Fruit fly (Drosophila melanogaster) whole organism, embryonic: Measurements from ENCODE around the gene CG9919.
A peak's percentile ranks its signal among the peaks of the same experiment; 100 is the strongest.

Experiments used
- Adf1 ChIP-seq: fragments of 200-800 bp; sonication (Bioruptor generic); IDR thresholded peaks from 2 replicates; pipeline ENCODE4 v1.3.6; 2022; ENCODE audit warnings: missing biosample characterization, missing genetic modification characterization
- CG1024 ChIP-seq: fragments of 200-800 bp; sonication (Bioruptor generic); IDR thresholded peaks from 2 replicates; pipeline ENCODE4 v1.3.6; 2022; ENCODE audit warnings: missing biosample characterization, missing genetic modification characterization
- CG10431 ChIP-seq: fragments of 200-800 bp; sonication (Bioruptor generic); optimal IDR thresholded peaks from 3 replicates; lab custom pipeline; 2018; ENCODE audit warnings: missing biosample characterization, mild to moderate bottlenecking, missing genetic modification characterization
- CG10979 ChIP-seq: fragments of 200-800 bp; sonication (Bioruptor generic); optimal IDR thresholded peaks from 2 replicates; lab custom pipeline; 2018; ENCODE audit warnings: missing biosample characterization, mild to moderate bottlenecking, missing genetic modification characterization, moderate library complexity
- CG11085 ChIP-seq: fragments of 200-800 bp; sonication (Bioruptor generic); IDR thresholded peaks from 2 replicates; pipeline ENCODE4 v1.3.6; 2022; ENCODE audit warnings: missing biosample characterization, missing genetic modification characterization
- CG13123 ChIP-seq: fragments of 200-800 bp; sonication (Bioruptor generic); optimal IDR thresholded peaks from 2 replicates; lab custom pipeline; 2016; ENCODE audit warnings: missing biosample characterization, missing genetic modification characterization
- CG13287 ChIP-seq: fragments of 200-800 bp; sonication (Bioruptor generic); IDR thresholded peaks from 2 replicates; pipeline ENCODE4 v1.3.6; 2022; ENCODE audit warnings: missing biosample characterization, missing genetic modification characterization; ENCODE audit not compliant: partially characterized antibody
- CG15269 ChIP-seq: fragments of 200-800 bp; sonication (Bioruptor generic); optimal IDR thresholded peaks from 2 replicates; lab custom pipeline; 2018; ENCODE audit warnings: missing biosample characterization, mild to moderate bottlenecking, missing genetic modification characterization, moderate library complexity
- CG16863 ChIP-seq: fragments of 200-800 bp; sonication (Bioruptor generic); optimal IDR thresholded peaks from 3 replicates; lab custom pipeline; 2016; ENCODE audit warnings: missing biosample characterization, missing genetic modification characterization
- CG2120 ChIP-seq: fragments of 200-800 bp; sonication (Bioruptor generic); optimal IDR thresholded peaks from 3 replicates; lab custom pipeline; 2016; ENCODE audit warnings: missing biosample characterization, missing genetic modification characterization
- CG2199 ChIP-seq: fragments of 200-800 bp; sonication (Bioruptor generic); IDR thresholded peaks from 3 replicates; pipeline ENCODE4 v1.3.6; 2022; ENCODE audit warnings: missing biosample characterization, missing genetic modification characterization
- CG2202 ChIP-seq: fragments of 200-800 bp; sonication (Bioruptor generic); optimal IDR thresholded peaks from 2 replicates; lab custom pipeline; 2018; ENCODE audit warnings: missing biosample characterization, mild to moderate bottlenecking, missing genetic modification characterization
- CG30020 ChIP-seq: fragments of 200-800 bp; optimal IDR thresholded peaks from 2 replicates; lab custom pipeline; 2019; ENCODE audit warnings: missing biosample characterization, mild to moderate bottlenecking, missing genetic modification characterization, moderate library complexity
- CG3281 ChIP-seq: fragments of 200-800 bp; sonication (Bioruptor generic); optimal IDR thresholded peaks from 3 replicates; lab custom pipeline; 2017; ENCODE audit warnings: missing biosample characterization, mild to moderate bottlenecking, missing genetic modification characterization
- CG34422 ChIP-seq: fragments of 200-800 bp; sonication (Bioruptor generic); IDR thresholded peaks from 3 replicates; pipeline ENCODE4 v1.3.6; 2022; ENCODE audit warnings: missing biosample characterization, missing genetic modification characterization
- CG42726 ChIP-seq: fragments of 200-800 bp; sonication (Bioruptor generic); IDR thresholded peaks from 2 replicates; pipeline ENCODE4 v1.3.6; 2022; ENCODE audit warnings: missing biosample characterization, missing genetic modification characterization; ENCODE audit not compliant: partially characterized antibody
- CG4424 ChIP-seq: fragments of 200-800 bp; sonication (Bioruptor generic); optimal IDR thresholded peaks from 3 replicates; lab custom pipeline; 2016; ENCODE audit warnings: missing biosample characterization, missing genetic modification characterization
- CG6765 ChIP-seq: fragments of 200-800 bp; sonication (Bioruptor generic); optimal IDR thresholded peaks from 3 replicates; lab custom pipeline; 2017; ENCODE audit warnings: missing biosample characterization, mild to moderate bottlenecking, missing genetic modification characterization
- CG7271 ChIP-seq: fragments of 200-800 bp; sonication (Bioruptor generic); optimal IDR thresholded peaks from 2 replicates; lab custom pipeline; 2018; ENCODE audit warnings: missing biosample characterization, mild to moderate bottlenecking, missing genetic modification characterization, moderate library complexity
- CG7357 ChIP-seq: fragments of 200-800 bp; sonication (Bioruptor generic); IDR thresholded peaks from 3 replicates; pipeline ENCODE4 v1.3.6; 2022; ENCODE audit warnings: missing biosample characterization, missing genetic modification characterization
- CG8765 ChIP-seq: fragments of 200-800 bp; sonication (Bioruptor generic); IDR thresholded peaks from 2 replicates; pipeline ENCODE4 v1.3.6; 2022; ENCODE audit warnings: missing biosample characterization, missing genetic modification characterization
- CG9876 ChIP-seq: fragments of 200-800 bp; sonication (Bioruptor generic); optimal IDR thresholded peaks from 2 replicates; lab custom pipeline; 2016; ENCODE audit warnings: missing biosample characterization, missing genetic modification characterization
- CrebB ChIP-seq: fragments of 200-800 bp; sonication (Bioruptor generic); optimal IDR thresholded peaks from 3 replicates; lab custom pipeline; 2018; ENCODE audit warnings: missing biosample characterization, mild to moderate bottlenecking, missing genetic modification characterization
- Dad ChIP-seq: fragments of 200-800 bp; sonication (Bioruptor generic); optimal IDR thresholded peaks from 3 replicates; lab custom pipeline; 2016; ENCODE audit warnings: missing biosample characterization, missing genetic modification characterization
- Drgx ChIP-seq: fragments of 200-800 bp; sonication (Bioruptor generic); IDR thresholded peaks from 2 replicates; pipeline ENCODE4 v1.3.6; 2022; ENCODE audit warnings: missing biosample characterization, missing genetic modification characterization
- Hsf ChIP-seq: fragments of 200-800 bp; sonication (Bioruptor generic); optimal IDR thresholded peaks from 3 replicates; lab custom pipeline; 2016; ENCODE audit warnings: missing biosample characterization, missing genetic modification characterization
- Mes4 ChIP-seq: fragments of 200-800 bp; sonication (Bioruptor generic); optimal IDR thresholded peaks from 2 replicates; lab custom pipeline; 2016; ENCODE audit warnings: missing biosample characterization, missing genetic modification characterization
- Mrtf ChIP-seq: fragments of 200-800 bp; sonication (Bioruptor generic); IDR thresholded peaks from 3 replicates; pipeline ENCODE4 v1.3.6; 2022; ENCODE audit warnings: missing biosample characterization, missing genetic modification characterization
- Nf-YC ChIP-seq: fragments of 200-800 bp; optimal IDR thresholded peaks from 3 replicates; lab custom pipeline; 2019; ENCODE audit warnings: missing biosample characterization, mild to moderate bottlenecking, missing genetic modification characterization, moderate library complexity
- ash1 ChIP-seq: fragments of 200-800 bp; sonication (Bioruptor generic); optimal IDR thresholded peaks from 2 replicates; lab custom pipeline; 2018; ENCODE audit warnings: missing biosample characterization, mild to moderate bottlenecking, missing genetic modification characterization
- croc ChIP-seq: fragments of 200-800 bp; sonication (Bioruptor generic); conservative IDR thresholded peaks from 3 replicates; pipeline ENCODE4 v1.3.6; 2022; ENCODE audit warnings: missing biosample characterization, missing genetic modification characterization
- dan ChIP-seq: fragments of 200-800 bp; sonication (Bioruptor generic); IDR thresholded peaks from 2 replicates; pipeline ENCODE4 v1.3.6; 2022; ENCODE audit warnings: missing biosample characterization, missing genetic modification characterization
- en ChIP-seq: fragments of 200-800 bp; sonication (Bioruptor generic); optimal IDR thresholded peaks from 2 replicates; lab custom pipeline; 2016; ENCODE audit warnings: missing biosample characterization, missing genetic modification characterization
- ewg ChIP-seq: fragments of 200-800 bp; sonication (Bioruptor generic); optimal IDR thresholded peaks from 3 replicates; lab custom pipeline; 2017; ENCODE audit warnings: mild to moderate bottlenecking, missing biosample characterization, missing genetic modification reagents, missing genetic modification characterization
- exex ChIP-seq: fragments of 200-800 bp; sonication (Bioruptor generic); optimal IDR thresholded peaks from 4 replicates; lab custom pipeline; 2018; ENCODE audit warnings: missing biosample characterization, mild to moderate bottlenecking, missing genetic modification characterization, moderate library complexity
- gem ChIP-seq: fragments of 200-800 bp; sonication (Bioruptor generic); optimal IDR thresholded peaks from 2 replicates; lab custom pipeline; 2019; ENCODE audit warnings: missing biosample characterization, mild to moderate bottlenecking, missing genetic modification characterization, moderate library complexity
- hth ChIP-seq: fragments of >200 bp; optimal IDR thresholded peaks from 2 replicates; lab custom pipeline; 2017; ENCODE audit warnings: inconsistent platforms
- insv ChIP-seq, 2 experiments: fragments of 200-800 bp; sonication (Bioruptor generic); optimal IDR thresholded peaks; 3 replicates each; lab custom pipeline; 2016 to 2018; ENCODE audit warnings: missing biosample characterization in 2 of 2, missing genetic modification characterization in 2 of 2
- klu ChIP-seq: fragments of 200-800 bp; sonication (Bioruptor generic); IDR thresholded peaks from 2 replicates; pipeline ENCODE4 v1.3.6; 2022; ENCODE audit warnings: missing biosample characterization, missing genetic modification characterization
- nerfin-1 ChIP-seq: fragments of 200-800 bp; sonication (Bioruptor generic); optimal IDR thresholded peaks from 3 replicates; lab custom pipeline; 2019; ENCODE audit warnings: missing biosample characterization, mild to moderate bottlenecking, missing genetic modification characterization, moderate library complexity
- onecut ChIP-seq: fragments of 200-800 bp; sonication (Bioruptor generic); IDR thresholded peaks from 2 replicates; pipeline ENCODE4 v1.3.6; 2022; ENCODE audit warnings: missing biosample characterization, missing genetic modification characterization
- peb ChIP-seq: fragments of 200-800 bp; sonication (Bioruptor generic); IDR thresholded peaks from 2 replicates; pipeline ENCODE4 v1.3.6; 2022; ENCODE audit warnings: missing biosample characterization, missing genetic modification characterization
- prd ChIP-seq, 3 experiments: fragments of >200 bp in 2 of 3; fragments of 200-800 bp in 1 of 3; sonication (Bioruptor generic) in 1 of 3; optimal IDR thresholded peaks in 2 of 3; IDR thresholded peaks in 1 of 3; 2 replicates in 2 of 3; 3 replicates in 1 of 3; pipeline versions ENCODE4 v1.3.6 to Lab custom; 2017 to 2022; ENCODE audit warnings: missing biosample characterization in 1 of 3, missing genetic modification characterization in 1 of 3
- repo ChIP-seq: fragments of 200-800 bp; sonication (Bioruptor generic); optimal IDR thresholded peaks from 2 replicates; lab custom pipeline; 2016; ENCODE audit warnings: missing biosample characterization, missing genetic modification characterization
- shn ChIP-seq: fragments of 200-800 bp; sonication (Bioruptor generic); optimal IDR thresholded peaks from 3 replicates; lab custom pipeline; 2016; ENCODE audit warnings: missing biosample characterization, missing genetic modification characterization
- slp2 ChIP-seq: fragments of 200-800 bp; sonication (Bioruptor generic); optimal IDR thresholded peaks from 2 replicates; lab custom pipeline; 2016; ENCODE audit warnings: missing biosample characterization, missing genetic modification characterization
- tin ChIP-seq: fragments of 200-800 bp; sonication (Bioruptor generic); optimal IDR thresholded peaks from 3 replicates; lab custom pipeline; 2016; ENCODE audit warnings: missing biosample characterization, missing genetic modification characterization
- tio ChIP-seq: fragments of 200-800 bp; sonication (Bioruptor generic); optimal IDR thresholded peaks from 2 replicates; lab custom pipeline; 2017; ENCODE audit warnings: missing biosample characterization, missing genetic modification characterization, inconsistent platforms
- unpg ChIP-seq: fragments of 200-800 bp; sonication (Bioruptor generic); optimal IDR thresholded peaks from 3 replicates; lab custom pipeline; 2018; ENCODE audit warnings: missing biosample characterization, mild to moderate bottlenecking, missing genetic modification characterization, moderate library complexity
- usp ChIP-seq: fragments of >200 bp; optimal IDR thresholded peaks from 2 replicates; lab custom pipeline; 2017; ENCODE audit warnings: missing biosample characterization, missing genetic modification characterization
- wdn ChIP-seq: fragments of 200-800 bp; sonication (Bioruptor generic); IDR thresholded peaks from 2 replicates; pipeline ENCODE4 v1.3.6; 2022; ENCODE audit warnings: missing biosample characterization, missing genetic modification characterization
- wek ChIP-seq: fragments of 200-800 bp; sonication (Bioruptor generic); optimal IDR thresholded peaks from 3 replicates; lab custom pipeline; 2018; ENCODE audit warnings: missing biosample characterization, mild to moderate bottlenecking, missing genetic modification characterization, moderate library complexity

The CG9919 gene

DNA sequence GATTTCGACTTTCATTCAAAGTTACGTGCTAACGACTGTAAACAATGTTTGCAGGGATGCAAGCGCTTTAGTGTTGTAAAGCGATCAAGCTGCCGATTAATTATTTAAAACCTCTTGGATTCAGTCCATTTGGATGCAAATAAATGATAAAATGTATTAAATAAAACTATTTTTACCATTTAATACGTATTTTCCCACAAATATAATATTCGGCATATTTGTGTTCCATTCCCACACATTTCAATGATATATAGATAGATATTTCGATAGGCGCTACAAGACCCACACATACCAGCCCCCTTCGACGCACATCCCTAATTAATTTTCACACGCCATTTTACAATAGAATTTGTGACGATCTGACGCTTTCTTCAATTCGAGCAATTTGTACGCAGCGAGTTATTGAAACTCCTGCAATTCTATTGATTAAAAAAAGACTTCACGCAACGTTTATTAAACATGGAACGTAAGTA is 42.0 kb downstream of the CG9919 start, which contains the start of the genes CG32576 and caz (continued):
- no peak for TF ChIP-seq CG1024 (GFP tag; lab: Robert Waterston, UW)
- TF ChIP-seq CG3281 (GFP tag; lab: Kevin White, UChicago): no peak
- TF ChIP-seq CG2202 (tag; lab: Kevin White, UChicago): peak; percentile 5
- TF ChIP-seq CG6765: no peak
- no peak for TF ChIP-seq Dad
- peak; percentile 61 for TF ChIP-seq exex (tag; lab: Kevin White, UChicago)
- TF ChIP-seq Nf-YC (tag; lab: Kevin White, UChicago): peak; percentile 56
- TF ChIP-seq shn (GFP tag; lab: Kevin White, UChicago): no peak
- TF ChIP-seq Hsf (GFP tag; lab: Kevin White, UChicago): peak; percentile 4
- TF ChIP-seq CG15269: peak; percentile 22
- no peak for TF ChIP-seq CG42726
- TF ChIP-seq prd (optimal IDR thresholded peaks at IDR 0.05; lab: Kevin White, UChicago): no peak
- peak; percentile 42; the same call in 1 of the 3 replicates for TF ChIP-seq prd (GFP tag; IDR thresholded peaks at IDR 0.05; lab: Robert Waterston, UW)
- no peak for TF ChIP-seq wek
- TF ChIP-seq nerfin-1 (tag; lab: Kevin White, UChicago): peak; percentile 35
- no peak for TF ChIP-seq Mrtf (GFP tag; lab: Robert Waterston, UW)
- no peak for TF ChIP-seq en (GFP tag; lab: Kevin White, UChicago)
- no peak for TF ChIP-seq CG2199 (GFP tag; lab: Robert Waterston, UW)
- TF ChIP-seq CG34422 (GFP tag; lab: Robert Waterston, UW): 0 out of 3 replicates have a peak, but pooled peaks have one; percentile 9
- TF ChIP-seq CG7357 (GFP tag; lab: Robert Waterston, UW): no peak
- peak; percentile 94 for TF ChIP-seq CG30020 (tag; lab: Kevin White, UChicago)
- no peak for TF ChIP-seq CG8765
- no peak for TF ChIP-seq CG9876 (GFP tag; lab: Kevin White, UChicago)
- TF ChIP-seq Mes4 (GFP tag; lab: Kevin White, UChicago): no peak
- TF ChIP-seq insv (GFP tag; optimal IDR thresholded peaks at IDR 0.05; lab: Kevin White, UChicago): no peak
- peak; percentile 22 for TF ChIP-seq tin (GFP tag; lab: Kevin White, UChicago)
- no peak for TF ChIP-seq repo (GFP tag; lab: Kevin White, UChicago)
- TF ChIP-seq usp: no peak
- TF ChIP-seq wdn (GFP tag; lab: Robert Waterston, UW): no peak
- TF ChIP-seq unpg (GFP tag; lab: Kevin White, UChicago): peak; percentile 31
- TF ChIP-seq CG10431: no peak
- no peak for TF ChIP-seq CrebB (tag; lab: Kevin White, UChicago)
- TF ChIP-seq CG11085 (GFP tag; lab: Robert Waterston, UW): no peak
- TF ChIP-seq tio (GFP tag; lab: Kevin White, UChicago): no peak
- no peak for TF ChIP-seq CG16863
- TF ChIP-seq Drgx (GFP tag; lab: Robert Waterston, UW): no peak
- TF ChIP-seq slp2: no peak
- TF ChIP-seq klu (GFP tag; lab: Robert Waterston, UW): no peak
- no peak for TF ChIP-seq onecut (GFP tag; lab: Robert Waterston, UW)
- TF ChIP-seq peb: no peak
- no peak for TF ChIP-seq Adf1 (GFP tag; lab: Robert Waterston, UW)
- no peak for TF ChIP-seq ash1
- TF ChIP-seq croc (GFP tag; lab: Robert Waterston, UW): no peak
- TF ChIP-seq CG13287 (GFP tag; lab: Robert Waterston, UW): peak; percentile 72
- no peak for TF ChIP-seq ewg (GFP tag; lab: Kevin White, UChicago)
- TF ChIP-seq CG7271 (tag; lab: Kevin White, UChicago): no peak
- TF ChIP-seq CG2120 (GFP tag; lab: Kevin White, UChicago): peak; percentile 57
- peak; percentile 5 for TF ChIP-seq CG10979
- no peak for TF ChIP-seq hth
- peak; percentile 28 for TF ChIP-seq CG4424 (GFP tag; lab: Kevin White, UChicago)
- TF ChIP-seq dan (GFP tag; lab: Robert Waterston, UW): no peak
- TF ChIP-seq CG13123 (GFP tag; lab: Kevin White, UChicago): no peak
- TF ChIP-seq gem (tag; lab: Kevin White, UChicago): peak; percentile 57
